Worm (Caenorhabditis elegans) whole organism, L4 larva: Measurements from ENCODE around the gene snt-7.

Experiments
- F26F4.8 ChIP-seq: fragments of 200-800 bp; sonication (Bioruptor generic); conservative IDR thresholded peaks from 2 replicates; pipeline ENCODE4 v1.3.6; 2022; ENCODE audit warnings: missing genetic modification characterization, missing compliant biosample characterization
- F37D6.2 ChIP-seq: sonication (generic microtip); optimal IDR thresholded peaks from 2 replicates; lab custom pipeline; 2016; ENCODE audit warnings: mild to moderate bottlenecking, missing genetic modification characterization, missing compliant biosample characterization
- Y48G9A.11 ChIP-seq: fragments of 200-800 bp; sonication (Bioruptor generic); IDR thresholded peaks from 2 replicates; pipeline ENCODE4 v1.3.6; 2022; ENCODE audit warnings: missing genetic modification reagents, missing genetic modification characterization, missing compliant biosample characterization
- ZK337.2 ChIP-seq: fragments of 200-800 bp; sonication (Bioruptor generic); IDR thresholded peaks from 2 replicates; pipeline ENCODE4 v1.3.6; 2022; ENCODE audit warnings: missing genetic modification reagents, missing genetic modification characterization, missing compliant biosample characterization
- aly-2 ChIP-seq: sonication (generic microtip); optimal IDR thresholded peaks from 2 replicates; lab custom pipeline; 2018; ENCODE audit warnings: missing biosample characterization, missing genetic modification characterization
- ceh-32 ChIP-seq: sonication (generic microtip); optimal IDR thresholded peaks from 2 replicates; lab custom pipeline; 2016; ENCODE audit warnings: mild to moderate bottlenecking, missing genetic modification characterization, missing compliant biosample characterization; ENCODE audit not compliant: poor library complexity
- ceh-44 ChIP-seq: fragments of 200-800 bp; sonication (Bioruptor generic); IDR thresholded peaks from 2 replicates; pipeline ENCODE4 v1.3.6; 2022; ENCODE audit warnings: missing genetic modification reagents, missing genetic modification characterization, missing compliant biosample characterization
- ctbp-1 ChIP-seq: fragments of 200-800 bp; sonication (Bioruptor generic); IDR thresholded peaks from 2 replicates; pipeline ENCODE4 v1.3.6; 2022; ENCODE audit warnings: missing genetic modification reagents, missing genetic modification characterization, missing compliant biosample characterization
- daf-12 ChIP-seq: fragments of 150-350 bp; optimal IDR thresholded peaks from 2 replicates; lab custom pipeline; 2014; ENCODE audit warnings: missing biosample characterization, missing genetic modification reagents, missing genetic modification characterization
- daf-16 ChIP-seq, 3 experiments: sonication (generic microtip); optimal IDR thresholded peaks; 2 replicates each; lab custom pipeline; 2016 to 2017; ENCODE audit warnings: missing genetic modification characterization in 3 of 3, missing genetic modification reagents in 3 of 3, mild to moderate bottlenecking in 2 of 3, missing compliant biosample characterization in 2 of 3, missing biosample characterization in 1 of 3, moderate library complexity in 1 of 3
- daf-19 ChIP-seq: fragments of 200-800 bp; sonication (Bioruptor generic); conservative IDR thresholded peaks from 2 replicates; pipeline ENCODE4 v1.3.6; 2022; ENCODE audit warnings: missing genetic modification characterization, missing compliant biosample characterization
- dmd-6 ChIP-seq: fragments of 200-800 bp; sonication (Bioruptor generic); IDR thresholded peaks from 2 replicates; pipeline ENCODE4 v1.3.6; 2022; ENCODE audit warnings: missing genetic modification reagents, missing genetic modification characterization, missing compliant biosample characterization
- duxl-1 ChIP-seq: sonication (generic microtip); optimal IDR thresholded peaks from 2 replicates; lab custom pipeline; 2016; ENCODE audit warnings: mild to moderate bottlenecking, missing genetic modification characterization, moderate library complexity, missing compliant biosample characterization; ENCODE audit not compliant: poor library complexity
- dve-1 ChIP-seq: sonication (generic microtip); optimal IDR thresholded peaks from 2 replicates; lab custom pipeline; 2017; ENCODE audit warnings: antibody characterized with exemption, mild to moderate bottlenecking, missing genetic modification characterization, missing compliant biosample characterization; ENCODE audit not compliant: insufficient read depth
- egl-43 ChIP-seq: fragments of 200-800 bp; sonication (Bioruptor generic); IDR thresholded peaks from 2 replicates; pipeline ENCODE4 v1.3.6; 2022; ENCODE audit warnings: missing genetic modification reagents, missing genetic modification characterization, missing compliant biosample characterization
- hlh-11 ChIP-seq: fragments of 200-800 bp; sonication (Bioruptor generic); optimal IDR thresholded peaks from 2 replicates; lab custom pipeline; 2018; ENCODE audit warnings: mild to moderate bottlenecking, missing genetic modification characterization, missing compliant biosample characterization
- hlh-30 ChIP-seq: sonication (generic microtip); optimal IDR thresholded peaks from 2 replicates; lab custom pipeline; 2017; ENCODE audit warnings: antibody characterized with exemption, mild to moderate bottlenecking, missing genetic modification characterization, missing compliant biosample characterization; ENCODE audit not compliant: insufficient read depth
- lim-7 ChIP-seq: fragments of 200-800 bp; sonication (Bioruptor generic); IDR thresholded peaks from 2 replicates; pipeline ENCODE4 v1.3.6; 2022; ENCODE audit warnings: missing genetic modification characterization, missing compliant biosample characterization
- lin-1 ChIP-seq: fragments of 200-800 bp; sonication (Bioruptor generic); IDR thresholded peaks from 2 replicates; pipeline ENCODE4 v1.3.6; 2022; ENCODE audit warnings: missing genetic modification reagents, missing genetic modification characterization, missing compliant biosample characterization
- lin-38 ChIP-seq: fragments of 200-800 bp; sonication (Bioruptor generic); IDR thresholded peaks from 2 replicates; pipeline ENCODE4 v1.3.6; 2022; ENCODE audit warnings: missing genetic modification reagents, missing genetic modification characterization, missing compliant biosample characterization
- lir-3 ChIP-seq: sonication (generic microtip); optimal IDR thresholded peaks from 2 replicates; lab custom pipeline; 2016; ENCODE audit warnings: mild to moderate bottlenecking, missing genetic modification characterization, missing compliant biosample characterization
- madf-5 ChIP-seq, 2 experiments: fragments of 200-800 bp; sonication (Bioruptor generic); IDR thresholded peaks; 2 replicates each; pipeline ENCODE4 v1.3.6; 2022; ENCODE audit warnings: missing compliant biosample characterization in 2 of 2, missing genetic modification characterization in 2 of 2
- madf-9 ChIP-seq: fragments of 200-800 bp; sonication (Bioruptor generic); conservative IDR thresholded peaks from 2 replicates; pipeline ENCODE4 v1.3.6; 2022; ENCODE audit warnings: missing genetic modification reagents, missing genetic modification characterization, missing compliant biosample characterization
- mdt-29 ChIP-seq: fragments of 200-800 bp; sonication (Bioruptor generic); IDR thresholded peaks from 2 replicates; pipeline ENCODE4 v1.3.6; 2022; ENCODE audit warnings: missing genetic modification reagents, missing genetic modification characterization, missing compliant biosample characterization
- mep-1 ChIP-seq: fragments of 150-350 bp; sonication (generic microtip); optimal IDR thresholded peaks from 3 replicates; lab custom pipeline; 2014; ENCODE audit warnings: missing biosample characterization, missing genetic modification characterization
- mes-2 ChIP-seq: sonication (generic microtip); optimal IDR thresholded peaks from 2 replicates; lab custom pipeline; 2016; ENCODE audit warnings: missing genotype, mild to moderate bottlenecking, missing genetic modification characterization, missing compliant biosample characterization; ENCODE audit not compliant: poor library complexity, severe bottlenecking
- nhr-25 ChIP-seq: sonication (generic microtip); optimal IDR thresholded peaks from 2 replicates; lab custom pipeline; 2017; ENCODE audit warnings: missing genetic modification characterization, mild to moderate bottlenecking, missing compliant biosample characterization, antibody characterized with exemption, moderate library complexity, borderline replicate concordance; ENCODE audit not compliant: insufficient read depth
- nhr-28 ChIP-seq: fragments of 150-350 bp; optimal IDR thresholded peaks from 2 replicates; lab custom pipeline; 2014; ENCODE audit warnings: missing biosample characterization, missing genetic modification characterization
- nhr-48 ChIP-seq: sonication (generic microtip); optimal IDR thresholded peaks from 2 replicates; lab custom pipeline; 2016; ENCODE audit warnings: mild to moderate bottlenecking, missing genetic modification characterization, missing compliant biosample characterization
- rbr-2 ChIP-seq: sonication (generic microtip); optimal IDR thresholded peaks from 2 replicates; lab custom pipeline; 2016; ENCODE audit warnings: missing genotype, missing genetic modification characterization, missing compliant biosample characterization
- snpc-1.2 ChIP-seq: fragments of 200-800 bp; sonication (Bioruptor generic); IDR thresholded peaks from 2 replicates; pipeline ENCODE4 v1.3.6; 2022; ENCODE audit warnings: missing genetic modification reagents, missing genetic modification characterization, missing compliant biosample characterization
- tra-1 ChIP-seq: fragments of 200-800 bp; sonication (Bioruptor generic); IDR thresholded peaks from 2 replicates; pipeline ENCODE4 v1.3.6; 2022; ENCODE audit warnings: missing genetic modification reagents, missing genetic modification characterization, missing compliant biosample characterization
- vab-7 ChIP-seq: fragments of 200-800 bp; sonication (Bioruptor generic); IDR thresholded peaks from 2 replicates; pipeline ENCODE4 v1.3.6; 2022; ENCODE audit warnings: missing genetic modification reagents, missing genetic modification characterization, missing compliant biosample characterization
- zfp-2 ChIP-seq: sonication (generic microtip); optimal IDR thresholded peaks from 2 replicates; lab custom pipeline; 2016; ENCODE audit warnings: mild to moderate bottlenecking, missing genetic modification characterization, missing compliant biosample characterization
- zfp-3 ChIP-seq: fragments of 200-800 bp; sonication (Bioruptor generic); conservative IDR thresholded peaks from 2 replicates; pipeline ENCODE4 v1.3.6; 2022; ENCODE audit warnings: missing genetic modification reagents, missing genetic modification characterization, missing compliant biosample characterization

Gene snt-7

ce11 chrX:15242726-15243125, 43.8 kb upstream of the snt-7 start:
- TF ChIP-seq lim-7 (GFP tag; lab: Robert Waterston, UW): peak; percentile 55; the same call in 1 of the 2 replicates
- peak; percentile 54; the same call in 1 of the 2 replicates for TF ChIP-seq vab-7
- TF ChIP-seq mdt-29 (GFP tag; lab: Robert Waterston, UW): 0 out of 2 replicates have a peak, but pooled peaks have one; percentile 40
- TF ChIP-seq snpc-1.2: peak; percentile 70; the same call in 1 of the 2 replicates
- no peak for TF ChIP-seq madf-5 (GFP tag; IDR thresholded peaks at IDR 0.05; lab: Robert Waterston, UW)

- 0 out of 2 replicates have a peak, but pooled peaks have one; percentile 38 for TF ChIP-seq vab-7
- peak; percentile 59; the same call in 1 of the 2 replicates for TF ChIP-seq F26F4.8 (GFP tag; lab: Robert Waterston, UW)
- 0 out of 2 replicates have a peak, but pooled peaks have one; percentile 32 for TF ChIP-seq daf-19 (GFP tag; lab: Robert Waterston, UW)
- TF ChIP-seq F37D6.2 (tag; lab: Kevin White, UChicago): no peak
- peak; percentile 77 for TF ChIP-seq egl-43 (GFP tag; lab: Robert Waterston, UW)
- TF ChIP-seq mes-2 (tag; lab: Kevin White, UChicago): peak; percentile 22
- 0 out of 2 replicates have a peak, but pooled peaks have one; percentile 23 for TF ChIP-seq tra-1 (GFP tag; lab: Robert Waterston, UW)
- TF ChIP-seq snpc-1.2: peak; percentile 76
- TF ChIP-seq ZK337.2: 0 out of 2 replicates have a peak, but pooled peaks have one; percentile 10
- TF ChIP-seq nhr-25: no peak
- no peak for TF ChIP-seq aly-2 (tag; lab: Kevin White, UChicago)
- peak; percentile 68; the same call in 1 of the 2 replicates for TF ChIP-seq lim-7 (GFP tag; lab: Robert Waterston, UW)
- TF ChIP-seq Y48G9A.11 (GFP tag; lab: Robert Waterston, UW): peak; percentile 53; the same call in 1 of the 2 replicates
- TF ChIP-seq rbr-2: no peak
- TF ChIP-seq dmd-6 (GFP tag; lab: Robert Waterston, UW): peak; percentile 49
- TF ChIP-seq madf-9 (GFP tag; lab: Robert Waterston, UW): no peak
- no peak for TF ChIP-seq nhr-28 (tag; lab: Kevin White, UChicago)
- no peak for TF ChIP-seq daf-12 (tag; lab: Kevin White, UChicago)
- peak; percentile 60; the same call in 1 of the 2 replicates for TF ChIP-seq ceh-44
- no peak for TF ChIP-seq lir-3 (tag; lab: Kevin White, UChicago)
- no peak for TF ChIP-seq nhr-48 (tag; lab: Kevin White, UChicago)
Observed at ce11 chrX:15241169-15241568, 42.2 kb upstream of the snt-7 start.

ce11 chrX:15236036-15236435, 37.1 kb upstream of the snt-7 start:
- TF ChIP-seq ctbp-1 (GFP tag; lab: Robert Waterston, UW) (peak; percentile 62; the same call in 1 of the 2 replicates), daf-16 (GFP tag; optimal IDR thresholded peaks at IDR 0.05; lab: Kevin White, UChicago) (peak in 1 of 2 experiments; percentile 1), daf-16 (tag; optimal IDR thresholded peaks at IDR 0.05; lab: Kevin White, UChicago) (peak; percentile 28), zfp-3 (GFP tag; lab: Robert Waterston, UW) (no peak), mes-2 (tag; lab: Kevin White, UChicago) (peak; percentile 58), dve-1 (tag; lab: Kevin White, UChicago) (peak; percentile 41), lin-38 (GFP tag; lab: Robert Waterston, UW) (peak; percentile 57), snpc-1.2 (peak; percentile 81), lim-7 (GFP tag; lab: Robert Waterston, UW) (peak; percentile 55; the same call in 1 of the 2 replicates), ceh-44 (peak; percentile 55; the same call in 1 of the 2 replicates), hlh-11 (tag; lab: Kevin White, UChicago) (peak; percentile 24), duxl-1 (tag; lab: Kevin White, UChicago) (peak; percentile 54), lin-1 (GFP tag; lab: Robert Waterston, UW) (peak; percentile 52; the same call in 1 of the 2 replicates), vab-7 (0 out of 2 replicates have a peak, but pooled peaks have one; percentile 26), zfp-2 (tag; lab: Kevin White, UChicago) (no peak), egl-43 (GFP tag; lab: Robert Waterston, UW) (peak; percentile 53), ceh-32 (no peak), hlh-30 (peak; percentile 42), dmd-6 (GFP tag; lab: Robert Waterston, UW) (peak; percentile 51), madf-9 (GFP tag; lab: Robert Waterston, UW) (no peak), mep-1 (tag; lab: Kevin White, UChicago) (peak; percentile 28), Y48G9A.11 (GFP tag; lab: Robert Waterston, UW) (peak; percentile 25; the same call in 1 of the 2 replicates)
